Fruit fly (Drosophila melanogaster): ENCODE measurements around the gene Polr3C.

The Polr3C gene

dm6 chr3R:12459879-12460522 is at the start of gene Polr3C, which contains the start of gene CG5961:
Polr3C (plus strand) TSS chr3R:12460414.
CG5961 (minus strand) TSS chr3R:12460294.
- TF ChIP-seq CG17801 (GFP tag; optimal IDR thresholded peaks at IDR 0.05; ENCODE audit: partially characterized antibody): peak; percentile 4

- no peak for TF ChIP-seq CG17801 (GFP tag; optimal IDR thresholded peaks at IDR 0.05; ENCODE audit: partially characterized antibody)
Observed at dm6 chr3R:12411449-12411848, 48.8 kb upstream of the Polr3C start.

dm6 chr3R:12413274-12413958 is 46.8 kb upstream of the Polr3C start, which contains the start of the genes Dip-C and pps:
Dip-C (minus strand) TSS chr3R:12413759.
pps (plus strand) TSS chr3R:12413828.
- TF ChIP-seq CG17801 (GFP tag; optimal IDR thresholded peaks at IDR 0.05; ENCODE audit: partially characterized antibody): peak; percentile 41

dm6 chr3R:12422379-12422975 is 37.7 kb upstream of the Polr3C start, which contains the start of the genes Scgbeta and CG17202:
Scgbeta (minus strand) TSS chr3R:12422429.
CG17202 (plus strand) TSS chr3R:12422768.
- no peak for TF ChIP-seq CG17801 (GFP tag; optimal IDR thresholded peaks at IDR 0.05; ENCODE audit: partially characterized antibody)

dm6 chr3R:12423997-12424396 is 36.2 kb upstream of the Polr3C start:
- TF ChIP-seq CG17801 (GFP tag; optimal IDR thresholded peaks at IDR 0.05; ENCODE audit: partially characterized antibody): no peak

- TF ChIP-seq CG17801 (GFP tag; optimal IDR thresholded peaks at IDR 0.05; ENCODE audit: partially characterized antibody): no peak
Observed at dm6 chr3R:12425510-12426309, 34.5 kb upstream of the Polr3C start, which contains the start of gene Pp1-87B. Pp1-87B (minus strand) TSS chr3R:12425917.

dm6 chr3R:12426310-12426653 is 33.9 kb upstream of the Polr3C start, which contains the start of gene NANS:
NANS (plus strand) TSS chr3R:12426578.
- no peak for TF ChIP-seq CG17801 (GFP tag; optimal IDR thresholded peaks at IDR 0.05; ENCODE audit: partially characterized antibody)

dm6 chr3R:12429120-12429610 is 31.0 kb upstream of the Polr3C start, which contains the start of the genes CG5641 and CG5245:
CG5641 (minus strand) TSS chr3R:12429282.
CG5245 (plus strand) TSS chr3R:12429560.
- TF ChIP-seq CG17801 (GFP tag; optimal IDR thresholded peaks at IDR 0.05; ENCODE audit: partially characterized antibody): no peak

dm6 chr3R:12431030-12431489 is 29.2 kb upstream of the Polr3C start, which contains the start of gene Prosalpha2:
Prosalpha2 (plus strand) TSS chr3R:12431321.
- TF ChIP-seq CG17801 (GFP tag; optimal IDR thresholded peaks at IDR 0.05; ENCODE audit: partially characterized antibody): peak; percentile 21

- peak; percentile 52 for TF ChIP-seq CG17801 (GFP tag; optimal IDR thresholded peaks at IDR 0.05; ENCODE audit: partially characterized antibody)
Observed at dm6 chr3R:12433764-12434163, 26.4 kb upstream of the Polr3C start, which contains the start of the genes Aos1 and Srlp. Aos1 (minus strand) TSS chr3R:12433822. Srlp (plus strand) TSS chr3R:12434098.

dm6 chr3R:12435948-12436347 is 24.3 kb upstream of the Polr3C start, which contains the start of gene Desat2:
Desat2 (plus strand) TSS chr3R:12436248.
- no peak for TF ChIP-seq CG17801 (GFP tag; optimal IDR thresholded peaks at IDR 0.05; ENCODE audit: partially characterized antibody)

- TF ChIP-seq CG17801 (GFP tag; optimal IDR thresholded peaks at IDR 0.05; ENCODE audit: partially characterized antibody): no peak
Observed at dm6 chr3R:12439039-12439400, 21.2 kb upstream of the Polr3C start, which contains the start of the genes CG17207 and CG46427. CG17207 (minus strand) TSS chr3R:12439139. CG46427 (minus strand) TSS chr3R:12439139.

- TF ChIP-seq CG17801 (GFP tag; optimal IDR thresholded peaks at IDR 0.05; ENCODE audit: partially characterized antibody): peak; percentile 3
Observed at dm6 chr3R:12439401-12440143, 20.6 kb upstream of the Polr3C start, which contains the start of gene Desat1. Desat1 (plus strand) TSS chr3R:12439600.

Measured in ovary, adult (tissue).